Fruit fly (Drosophila melanogaster): Measurements from ENCODE around the gene CG8475.

- TF ChIP-seq al (GFP tag; IDR thresholded peaks at IDR 0.05) (no peak), Side (GFP tag; optimal IDR thresholded peaks at IDR 0.05) (no peak), Ada2b (GFP tag; IDR thresholded peaks at IDR 0.05) (no peak), ewg (GFP tag; optimal IDR thresholded peaks at IDR 0.05) (no peak), jumu (GFP tag; optimal IDR thresholded peaks at IDR 0.05) (no peak)
These were observed 895 bp downstream of the CG8475 start for dm6 chr2L:8195722-8196323.
